Fruit fly (Drosophila melanogaster): Measurements from ENCODE around the gene Fancl.
A peak's percentile ranks its signal among the peaks of the same experiment; 100 is the strongest.

Fancl gene

dm6 chr3R:10052695-10053382 lies at the start of gene Fancl, which contains the start of gene Npc2e:
TSS of gene Fancl (minus strand) at chr3R:10052869.
TSS of gene Npc2e (plus strand) at chr3R:10053332.
- no peak for TF ChIP-seq noc (tag; optimal IDR thresholded peaks at IDR 0.05)

- TF ChIP-seq noc (tag; optimal IDR thresholded peaks at IDR 0.05), result no peak
Observed at dm6 chr3R:10100498-10101196, 48.0 kb upstream of the Fancl start.

- peak; percentile 54 for TF ChIP-seq noc (tag; optimal IDR thresholded peaks at IDR 0.05)
Observed at dm6 chr3R:10099401-10099848, 46.8 kb upstream of the Fancl start.

- no peak for TF ChIP-seq noc (tag; optimal IDR thresholded peaks at IDR 0.05)
Observed at dm6 chr3R:10098296-10098675, 45.6 kb upstream of the Fancl start.

- peak; percentile 73 for TF ChIP-seq noc (tag; optimal IDR thresholded peaks at IDR 0.05)
Observed at dm6 chr3R:10097531-10098295, 45.0 kb upstream of the Fancl start.

dm6 chr3R:10095765-10096164 lies 43.1 kb upstream of the Fancl start:
- TF ChIP-seq noc (tag; optimal IDR thresholded peaks at IDR 0.05), result no peak

- no peak for TF ChIP-seq noc (tag; optimal IDR thresholded peaks at IDR 0.05)
Observed at dm6 chr3R:10095052-10095451, 42.4 kb upstream of the Fancl start.

dm6 chr3R:10093252-10094030 lies 40.8 kb upstream of the Fancl start:
- peak; percentile 24 for TF ChIP-seq noc (tag; optimal IDR thresholded peaks at IDR 0.05)

dm6 chr3R:10091513-10091912 lies 38.8 kb upstream of the Fancl start:
- no peak for TF ChIP-seq noc (tag; optimal IDR thresholded peaks at IDR 0.05)

- no peak for TF ChIP-seq noc (tag; optimal IDR thresholded peaks at IDR 0.05)
Observed at dm6 chr3R:10090906-10091305, 38.2 kb upstream of the Fancl start.

dm6 chr3R:10089171-10089664 lies 36.5 kb upstream of the Fancl start:
- no peak for TF ChIP-seq noc (tag; optimal IDR thresholded peaks at IDR 0.05)

dm6 chr3R:10087206-10087927 lies 34.7 kb upstream of the Fancl start:
- peak; percentile 77 for TF ChIP-seq noc (tag; optimal IDR thresholded peaks at IDR 0.05)

dm6 chr3R:10086683-10087082 lies 34.0 kb upstream of the Fancl start:
- TF ChIP-seq noc (tag; optimal IDR thresholded peaks at IDR 0.05), result no peak

- no peak for TF ChIP-seq noc (tag; optimal IDR thresholded peaks at IDR 0.05)
Observed at dm6 chr3R:10086222-10086621, 33.6 kb upstream of the Fancl start.

dm6 chr3R:10084914-10085313 lies 32.2 kb upstream of the Fancl start:
- TF ChIP-seq noc (tag; optimal IDR thresholded peaks at IDR 0.05), result peak; percentile 93

Measured in whole organism, larva.